Fruit fly (Drosophila melanogaster): ENCODE results near the gene Eig71Ei.

Gene Eig71Ei

dm6 chr3L:15659341-15659740 lies at the start of gene Eig71Ei, which contains the start of gene Eig71Eh:
TSS of gene Eig71Ei (plus strand) at chr3L:15659707.
TSS of gene Eig71Eh (minus strand) at chr3L:15659441.
- TF ChIP-seq CG17801 (GFP tag; optimal IDR thresholded peaks at IDR 0.05; ENCODE audit: partially characterized antibody): no peak

DNA sequence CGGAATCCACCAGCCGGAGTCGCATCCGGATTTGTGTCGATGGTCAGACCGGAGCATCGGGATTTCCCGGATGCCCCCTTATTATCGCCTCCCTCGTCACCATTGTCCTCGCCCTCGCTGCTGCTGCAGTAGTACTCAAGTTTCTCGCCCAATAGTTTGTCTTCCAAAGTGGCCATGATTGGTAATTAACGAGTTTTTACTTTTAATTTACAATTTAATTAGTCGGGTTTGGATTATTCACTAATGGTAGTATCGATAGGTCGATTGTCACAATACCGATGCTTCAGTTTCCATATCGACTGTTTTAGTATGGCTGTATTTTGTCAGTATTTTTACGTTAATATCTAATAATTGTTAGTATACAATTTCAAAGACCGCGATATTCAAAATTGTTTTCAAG lies 49.4 kb upstream of the Eig71Ei start, which contains the start of gene CG7650:
TSS of gene CG7650 (minus strand) at position 278 of the 400 bp plus-strand sequence.
- no peak for TF ChIP-seq CG17801 (GFP tag; optimal IDR thresholded peaks at IDR 0.05; ENCODE audit: partially characterized antibody)

DNA sequence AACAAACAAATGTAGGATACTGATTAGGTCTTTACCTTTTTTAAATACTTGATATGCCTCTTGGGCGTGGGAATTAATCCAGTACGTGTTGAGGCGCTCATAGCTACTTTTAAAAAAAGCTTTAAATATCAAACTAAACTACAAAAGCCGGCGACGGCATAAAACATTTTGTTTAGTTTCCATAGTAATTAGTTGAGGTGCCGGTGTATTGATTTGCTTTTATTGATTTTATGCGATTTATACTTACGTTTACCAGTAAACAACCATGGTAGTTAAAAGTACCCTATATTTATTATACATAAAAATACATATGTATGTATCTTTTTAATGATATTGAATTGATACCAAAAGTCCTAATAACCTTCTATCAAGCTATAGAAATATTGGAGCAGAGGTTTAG lies 46.8 kb upstream of the Eig71Ei start, which contains the start of gene CG13449:
TSS of gene CG13449 (minus strand) at position 101 of the 400 bp plus-strand sequence.
- no peak for TF ChIP-seq CG17801 (GFP tag; optimal IDR thresholded peaks at IDR 0.05; ENCODE audit: partially characterized antibody)

dm6 chr3L:15616490-15616889 lies 43.0 kb upstream of the Eig71Ei start:
- no peak for TF ChIP-seq CG17801 (GFP tag; optimal IDR thresholded peaks at IDR 0.05; ENCODE audit: partially characterized antibody)

DNA sequence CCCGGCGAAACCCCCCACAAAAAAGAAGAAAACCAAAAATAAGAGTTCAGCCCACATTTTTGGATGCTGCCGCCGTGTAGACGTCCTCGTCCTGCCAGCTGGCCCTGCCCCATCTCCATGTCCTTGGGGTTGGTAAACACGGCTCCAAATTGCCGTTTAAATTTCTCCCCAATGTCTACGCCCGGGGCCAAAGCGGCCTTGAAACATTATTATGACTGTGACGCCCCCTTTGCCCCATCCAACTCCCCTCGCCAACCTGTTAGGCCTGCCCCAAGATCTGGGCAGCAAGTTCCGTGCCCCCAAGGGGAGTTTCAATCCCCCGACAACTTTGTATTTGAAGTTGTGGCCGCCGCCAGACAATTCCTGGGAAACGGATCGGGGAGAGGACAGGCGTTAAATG lies 42.6 kb upstream of the Eig71Ei start:
- no peak for TF ChIP-seq CG17801 (GFP tag; optimal IDR thresholded peaks at IDR 0.05; ENCODE audit: partially characterized antibody)

- peak; percentile 32 for TF ChIP-seq CG17801 (GFP tag; optimal IDR thresholded peaks at IDR 0.05; ENCODE audit: partially characterized antibody)
Measured at dm6 chr3L:15619626-15620247, 39.8 kb upstream of the Eig71Ei start, which contains the start of gene Phs. TSS of gene Phs (plus strand) at chr3L:15619901.

dm6 chr3L:15624097-15624496 lies 35.4 kb upstream of the Eig71Ei start:
- TF ChIP-seq CG17801 (GFP tag; optimal IDR thresholded peaks at IDR 0.05; ENCODE audit: partially characterized antibody): no peak

- no peak for TF ChIP-seq CG17801 (GFP tag; optimal IDR thresholded peaks at IDR 0.05; ENCODE audit: partially characterized antibody)
Measured at dm6 chr3L:15624944-15625610, 34.4 kb upstream of the Eig71Ei start.

dm6 chr3L:15625676-15626414 lies 33.7 kb upstream of the Eig71Ei start:
- peak; percentile 92 for TF ChIP-seq CG17801 (GFP tag; optimal IDR thresholded peaks at IDR 0.05; ENCODE audit: partially characterized antibody)

dm6 chr3L:15627295-15627694 lies 32.2 kb upstream of the Eig71Ei start:
- no peak for TF ChIP-seq CG17801 (GFP tag; optimal IDR thresholded peaks at IDR 0.05; ENCODE audit: partially characterized antibody)

dm6 chr3L:15631067-15631466 lies 28.4 kb upstream of the Eig71Ei start:
- TF ChIP-seq CG17801 (GFP tag; optimal IDR thresholded peaks at IDR 0.05; ENCODE audit: partially characterized antibody): no peak

DNA sequence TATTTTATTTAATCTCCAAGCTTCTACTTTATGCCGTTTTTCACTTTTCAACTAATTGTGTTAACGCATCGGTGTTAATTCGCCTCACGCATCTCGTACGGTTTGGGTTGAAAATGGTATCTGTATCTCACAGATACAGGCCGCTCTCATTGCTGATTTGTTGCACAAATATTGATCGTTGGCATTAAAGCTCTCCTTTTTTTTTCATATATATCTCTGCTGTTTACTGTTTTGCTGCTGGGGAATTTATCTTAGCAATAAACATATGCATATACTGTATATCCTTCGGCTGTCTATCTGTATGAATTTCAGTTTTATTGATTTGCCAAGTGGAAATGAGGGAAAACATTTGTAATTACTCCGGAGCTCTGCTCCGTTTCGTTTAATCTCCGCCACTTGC lies 26.9 kb upstream of the Eig71Ei start:
- TF ChIP-seq CG17801 (GFP tag; optimal IDR thresholded peaks at IDR 0.05; ENCODE audit: partially characterized antibody): no peak

- no peak for TF ChIP-seq CG17801 (GFP tag; optimal IDR thresholded peaks at IDR 0.05; ENCODE audit: partially characterized antibody)
Measured at dm6 chr3L:15634368-15635075, 25.0 kb upstream of the Eig71Ei start.

- TF ChIP-seq CG17801 (GFP tag; optimal IDR thresholded peaks at IDR 0.05; ENCODE audit: partially characterized antibody): no peak
Measured at dm6 chr3L:15636359-15636758, 23.1 kb upstream of the Eig71Ei start.

dm6 chr3L:15636978-15637377 lies 22.5 kb upstream of the Eig71Ei start:
- TF ChIP-seq CG17801 (GFP tag; optimal IDR thresholded peaks at IDR 0.05; ENCODE audit: partially characterized antibody): no peak
